Fruit fly (Drosophila melanogaster) whole organism, embryonic: ENCODE measurements around the gene sloth1.

Experiments used
- Bgb ChIP-seq: fragments of 200-800 bp; sonication (Bioruptor generic); IDR thresholded peaks from 2 replicates; pipeline ENCODE4 v1.3.6; 2022; ENCODE audit warnings: missing biosample characterization, missing genetic modification characterization; ENCODE audit not compliant: partially characterized antibody
- Bteb2 ChIP-seq: fragments of 200-800 bp; sonication (Bioruptor generic); optimal IDR thresholded peaks from 2 replicates; lab custom pipeline; 2016; ENCODE audit warnings: missing biosample characterization, missing genetic modification characterization
- CG10274 ChIP-seq: fragments of 200-800 bp; sonication (Bioruptor generic); optimal IDR thresholded peaks from 3 replicates; lab custom pipeline; 2017; ENCODE audit warnings: missing biosample characterization, mild to moderate bottlenecking, missing genetic modification characterization
- CG10543 ChIP-seq: fragments of 200-800 bp; sonication (Bioruptor generic); optimal IDR thresholded peaks from 3 replicates; lab custom pipeline; 2017; ENCODE audit warnings: missing biosample characterization, mild to moderate bottlenecking, missing genetic modification characterization, moderate library complexity
- CG10959 ChIP-seq: fragments of 200-800 bp; sonication (Bioruptor generic); IDR thresholded peaks from 2 replicates; pipeline ENCODE4 v1.3.6; 2022; ENCODE audit warnings: missing biosample characterization, missing genetic modification characterization
- CG11723 ChIP-seq: fragments of 200-800 bp; sonication (Bioruptor generic); optimal IDR thresholded peaks from 2 replicates; lab custom pipeline; 2017; ENCODE audit warnings: missing biosample characterization, mild to moderate bottlenecking, missing genetic modification characterization
- CG12104 ChIP-seq: fragments of 200-800 bp; sonication (Bioruptor generic); optimal IDR thresholded peaks from 3 replicates; lab custom pipeline; 2016; ENCODE audit warnings: missing biosample characterization, missing genetic modification characterization
- CG12155 ChIP-seq: fragments of 200-800 bp; sonication (Bioruptor generic); optimal IDR thresholded peaks from 3 replicates; lab custom pipeline; 2016; ENCODE audit warnings: missing biosample characterization, missing genetic modification characterization
- CG13775 ChIP-seq: fragments of 200-800 bp; sonication (Bioruptor generic); optimal IDR thresholded peaks from 3 replicates; lab custom pipeline; 2017; ENCODE audit warnings: missing biosample characterization, mild to moderate bottlenecking, missing genetic modification characterization
- CG1529 ChIP-seq: fragments of 200-800 bp; sonication (Bioruptor generic); optimal IDR thresholded peaks from 3 replicates; lab custom pipeline; 2018; ENCODE audit warnings: missing biosample characterization, missing genetic modification characterization
- CG17802 ChIP-seq: fragments of 200-800 bp; sonication (Bioruptor generic); optimal IDR thresholded peaks from 2 replicates; lab custom pipeline; 2018; ENCODE audit warnings: missing biosample characterization, mild to moderate bottlenecking, missing genetic modification characterization, moderate library complexity
- CG18764 ChIP-seq: fragments of 200-800 bp; sonication (Bioruptor generic); optimal IDR thresholded peaks from 3 replicates; lab custom pipeline; 2016; ENCODE audit warnings: missing biosample characterization, missing genetic modification characterization
- CG2678 ChIP-seq: fragments of 200-800 bp; sonication (Bioruptor generic); optimal IDR thresholded peaks from 3 replicates; lab custom pipeline; 2019; ENCODE audit warnings: missing biosample characterization, mild to moderate bottlenecking, missing genetic modification characterization, moderate library complexity
- CG34422 ChIP-seq: fragments of 200-800 bp; sonication (Bioruptor generic); IDR thresholded peaks from 3 replicates; pipeline ENCODE4 v1.3.6; 2022; ENCODE audit warnings: missing biosample characterization, missing genetic modification characterization
- CG3838 ChIP-seq: fragments of 200-800 bp; sonication (Bioruptor generic); optimal IDR thresholded peaks from 3 replicates; lab custom pipeline; 2016; ENCODE audit warnings: missing biosample characterization, missing genetic modification characterization
- CG4404 ChIP-seq: fragments of 200-800 bp; sonication (Bioruptor generic); IDR thresholded peaks from 2 replicates; pipeline ENCODE4 v1.3.6; 2022; ENCODE audit warnings: missing biosample characterization, missing genetic modification characterization
- CG4730 ChIP-seq: fragments of 200-800 bp; sonication (Bioruptor generic); IDR thresholded peaks from 2 replicates; pipeline ENCODE4 v1.3.6; 2022; ENCODE audit warnings: missing biosample characterization, missing genetic modification characterization
- CG7556 ChIP-seq: fragments of 200-800 bp; sonication (Bioruptor generic); optimal IDR thresholded peaks from 2 replicates; lab custom pipeline; 2017; ENCODE audit warnings: missing biosample characterization, mild to moderate bottlenecking, missing genetic modification characterization
- CG8281 ChIP-seq: fragments of 200-800 bp; sonication (Bioruptor generic); optimal IDR thresholded peaks from 2 replicates; lab custom pipeline; 2018; ENCODE audit warnings: missing biosample characterization, mild to moderate bottlenecking, missing genetic modification characterization, moderate library complexity
- CG8478 ChIP-seq: fragments of >200 bp; optimal IDR thresholded peaks from 2 replicates; lab custom pipeline; 2018
- CG8924 ChIP-seq: fragments of 200-800 bp; optimal IDR thresholded peaks from 3 replicates; lab custom pipeline; 2019; ENCODE audit warnings: missing biosample characterization, mild to moderate bottlenecking, missing genetic modification characterization, moderate library complexity
- CG9932 ChIP-seq: fragments of 200-800 bp; sonication (Bioruptor generic); IDR thresholded peaks from 2 replicates; pipeline ENCODE4 v1.3.6; 2022; ENCODE audit warnings: missing biosample characterization, missing genetic modification characterization
- CoRest ChIP-seq: fragments of 200-800 bp; sonication (Bioruptor generic); optimal IDR thresholded peaks from 3 replicates; lab custom pipeline; 2018; ENCODE audit warnings: missing biosample characterization, mild to moderate bottlenecking, missing genetic modification characterization, moderate library complexity
- Drgx ChIP-seq: fragments of 200-800 bp; sonication (Bioruptor generic); IDR thresholded peaks from 2 replicates; pipeline ENCODE4 v1.3.6; 2022; ENCODE audit warnings: missing biosample characterization, missing genetic modification characterization
- HLHmδ ChIP-seq: fragments of 200-800 bp; sonication (Bioruptor generic); optimal IDR thresholded peaks from 2 replicates; lab custom pipeline; 2018; ENCODE audit warnings: missing biosample characterization, mild to moderate bottlenecking, missing genetic modification characterization, moderate library complexity
- Hr3 ChIP-seq: fragments of 200-800 bp; sonication (Bioruptor generic); optimal IDR thresholded peaks from 3 replicates; lab custom pipeline; 2016; ENCODE audit warnings: missing biosample characterization, missing genetic modification characterization
- Hsf ChIP-seq: fragments of 200-800 bp; sonication (Bioruptor generic); optimal IDR thresholded peaks from 3 replicates; lab custom pipeline; 2016; ENCODE audit warnings: missing biosample characterization, missing genetic modification characterization
- Max ChIP-seq: fragments of 200-800 bp; sonication (Bioruptor generic); optimal IDR thresholded peaks from 2 replicates; lab custom pipeline; 2016; ENCODE audit warnings: missing biosample characterization, mild to moderate bottlenecking, missing genetic modification characterization
- NFAT ChIP-seq: fragments of 200-800 bp; sonication (Bioruptor generic); IDR thresholded peaks from 2 replicates; pipeline ENCODE4 v1.3.6; 2022; ENCODE audit warnings: missing biosample characterization, missing genetic modification characterization
- Neu2 ChIP-seq: fragments of 200-800 bp; sonication (Bioruptor generic); optimal IDR thresholded peaks from 3 replicates; lab custom pipeline; 2016; ENCODE audit warnings: missing biosample characterization, missing genetic modification characterization, borderline replicate concordance
- Nf-YA ChIP-seq: fragments of 200-800 bp; sonication (Bioruptor generic); IDR thresholded peaks from 2 replicates; pipeline ENCODE4 v1.3.6; 2022; ENCODE audit warnings: missing biosample characterization, missing genetic modification characterization
- NfI ChIP-seq: fragments of 200-800 bp; sonication (Bioruptor generic); optimal IDR thresholded peaks from 3 replicates; lab custom pipeline; 2018; ENCODE audit warnings: missing biosample characterization, mild to moderate bottlenecking, missing genetic modification characterization, moderate library complexity
- Ssrp ChIP-seq: fragments of 200-800 bp; sonication (Bioruptor generic); optimal IDR thresholded peaks from 2 replicates; lab custom pipeline; 2018; ENCODE audit warnings: missing biosample characterization, mild to moderate bottlenecking, missing genetic modification characterization, moderate library complexity
- ac ChIP-seq: fragments of 200-800 bp; sonication (Bioruptor generic); optimal IDR thresholded peaks from 3 replicates; lab custom pipeline; 2017; ENCODE audit warnings: missing biosample characterization, mild to moderate bottlenecking, missing genetic modification characterization
- bab2 ChIP-seq: fragments of 200-800 bp; sonication (Bioruptor generic); optimal IDR thresholded peaks from 2 replicates; lab custom pipeline; 2016; ENCODE audit warnings: missing biosample characterization, missing genetic modification characterization
- ems ChIP-seq: fragments of 200-800 bp; sonication (Bioruptor generic); optimal IDR thresholded peaks from 3 replicates; lab custom pipeline; 2016; ENCODE audit warnings: missing biosample characterization, missing genetic modification characterization
- ftz-f1 ChIP-seq: fragments of 200-800 bp; sonication (Bioruptor generic); optimal IDR thresholded peaks from 2 replicates; lab custom pipeline; 2016; ENCODE audit warnings: missing biosample characterization, missing genetic modification characterization
- fu2 ChIP-seq: fragments of 200-800 bp; sonication (Bioruptor generic); optimal IDR thresholded peaks from 2 replicates; lab custom pipeline; 2016; ENCODE audit warnings: missing biosample characterization, missing genetic modification characterization
- grau ChIP-seq: fragments of 200-800 bp; optimal IDR thresholded peaks from 3 replicates; lab custom pipeline; 2019; ENCODE audit warnings: missing biosample characterization, mild to moderate bottlenecking, missing genetic modification characterization, moderate library complexity
- gt ChIP-seq: fragments of 200-800 bp; sonication (Bioruptor generic); IDR thresholded peaks from 2 replicates; pipeline ENCODE4 v1.3.6; 2022; ENCODE audit warnings: missing biosample characterization, missing genetic modification characterization
- lab ChIP-seq: fragments of 200-800 bp; sonication (Bioruptor generic); optimal IDR thresholded peaks from 3 replicates; lab custom pipeline; 2017; ENCODE audit warnings: missing biosample characterization, missing genetic modification characterization, mild to moderate bottlenecking, moderate library complexity, missing genetic modification reagents
- lov ChIP-seq, 2 experiments: fragments of 200-800 bp in 1 of 2; fragments of >200 bp in 1 of 2; sonication (Bioruptor generic) in 1 of 2; IDR thresholded peaks in 1 of 2; optimal IDR thresholded peaks in 1 of 2; 2 replicates in 1 of 2; 3 replicates in 1 of 2; pipeline versions ENCODE4 v1.3.6 to Lab custom; 2017 to 2022; ENCODE audit warnings: missing biosample characterization in 1 of 2, missing genetic modification characterization in 1 of 2
- nerfin-2 ChIP-seq: fragments of 200-800 bp; sonication (Bioruptor generic); IDR thresholded peaks from 2 replicates; pipeline ENCODE4 v1.3.6; 2022; ENCODE audit warnings: missing biosample characterization, missing genetic modification characterization; ENCODE audit not compliant: partially characterized antibody
- org-1 ChIP-seq: fragments of 200-800 bp; sonication (Bioruptor generic); optimal IDR thresholded peaks from 2 replicates; lab custom pipeline; 2017; ENCODE audit warnings: missing biosample characterization, missing genetic modification characterization
- pzg ChIP-seq: fragments of 200-800 bp; sonication (Bioruptor generic); optimal IDR thresholded peaks from 3 replicates; lab custom pipeline; 2018; ENCODE audit warnings: missing biosample characterization, mild to moderate bottlenecking, missing genetic modification characterization, moderate library complexity
- ro ChIP-seq: fragments of 200-800 bp; sonication (Bioruptor generic); IDR thresholded peaks from 2 replicates; pipeline ENCODE4 v1.3.6; 2022; ENCODE audit warnings: missing biosample characterization, missing genetic modification characterization
- sna ChIP-seq: fragments of 200-800 bp; sonication (Bioruptor generic); IDR thresholded peaks from 2 replicates; pipeline ENCODE4 v1.3.6; 2022; ENCODE audit warnings: missing biosample characterization, missing genetic modification characterization; ENCODE audit not compliant: partially characterized antibody
- vfl ChIP-seq: fragments of 200-800 bp; sonication (Bioruptor generic); optimal IDR thresholded peaks from 2 replicates; lab custom pipeline; 2016; ENCODE audit warnings: missing biosample characterization, missing genetic modification characterization
- wdn ChIP-seq: fragments of 200-800 bp; sonication (Bioruptor generic); IDR thresholded peaks from 2 replicates; pipeline ENCODE4 v1.3.6; 2022; ENCODE audit warnings: missing biosample characterization, missing genetic modification characterization
- zf30C ChIP-seq: fragments of 200-800 bp; sonication (Bioruptor generic); optimal IDR thresholded peaks from 3 replicates; lab custom pipeline; 2018; ENCODE audit warnings: missing biosample characterization, mild to moderate bottlenecking, missing genetic modification characterization

Gene sloth1

dm6 chrX:7004101-7004700 is 7.0 kb upstream of the sloth1 start (continued):
- 0 out of 2 replicates have a peak, but pooled peaks have one; percentile 5 for TF ChIP-seq CG9932 (GFP tag; lab: Robert Waterston, UW)
- no peak for TF ChIP-seq lov (optimal IDR thresholded peaks at IDR 0.05; lab: Kevin White, UChicago)
- peak; percentile 91 for TF ChIP-seq lov (GFP tag; IDR thresholded peaks at IDR 0.05; lab: Robert Waterston, UW)
- peak; percentile 87 for TF ChIP-seq CG12104
- peak; percentile 55 for TF ChIP-seq vfl (GFP tag; lab: Kevin White, UChicago)
- TF ChIP-seq Hr3 = peak; percentile 63
- TF ChIP-seq CG8281 = peak; percentile 65
- TF ChIP-seq zf30C = no peak
- no peak for TF ChIP-seq CG8478 (lab: Kevin White, UChicago)
- peak; percentile 59 for TF ChIP-seq CG4730
- peak; percentile 56 for TF ChIP-seq Hsf (GFP tag; lab: Kevin White, UChicago)
- TF ChIP-seq CG1529 (GFP tag; lab: Kevin White, UChicago) = peak; percentile 88
- peak; percentile 78 for TF ChIP-seq Max (GFP tag; lab: Kevin White, UChicago)
- TF ChIP-seq CG13775 (GFP tag; lab: Kevin White, UChicago) = peak; percentile 75
- TF ChIP-seq ems = peak; percentile 61
- no peak for TF ChIP-seq Drgx (GFP tag; lab: Robert Waterston, UW)
- no peak; the same call in 1 of the 2 replicates for TF ChIP-seq NFAT (GFP tag; lab: Robert Waterston, UW)
- peak; percentile 88 for TF ChIP-seq CG2678 (tag; lab: Kevin White, UChicago)
- TF ChIP-seq CG18764 (GFP tag; lab: Kevin White, UChicago) = peak; percentile 90
- TF ChIP-seq gt = no peak
- TF ChIP-seq CG12155 = peak; percentile 42
- peak; percentile 88 for TF ChIP-seq lab (GFP tag; lab: Kevin White, UChicago)
- peak; percentile 88 for TF ChIP-seq CG10543 (GFP tag; lab: Kevin White, UChicago)
- TF ChIP-seq CG3838 (GFP tag; lab: Kevin White, UChicago) = peak; percentile 83
- TF ChIP-seq CG8924 (tag; lab: Kevin White, UChicago) = peak; percentile 83
- TF ChIP-seq wdn (GFP tag; lab: Robert Waterston, UW) = peak; percentile 67
- TF ChIP-seq grau = peak; percentile 55
- peak; percentile 39; the same call in 1 of the 2 replicates for TF ChIP-seq Nf-YA (GFP tag; lab: Robert Waterston, UW)
- peak; percentile 30 for TF ChIP-seq CG17802 (tag; lab: Kevin White, UChicago)
- TF ChIP-seq CG7556 (GFP tag; lab: Kevin White, UChicago) = peak; percentile 86
- TF ChIP-seq ftz-f1 (GFP tag; lab: Kevin White, UChicago) = no peak
- no peak for TF ChIP-seq nerfin-2
- peak; percentile 84 for TF ChIP-seq CG11723 (GFP tag; lab: Kevin White, UChicago)
- peak; percentile 44 for TF ChIP-seq Neu2 (GFP tag; lab: Kevin White, UChicago)
- peak; percentile 17 for TF ChIP-seq Ssrp (tag; lab: Kevin White, UChicago)
- TF ChIP-seq CG4404 (GFP tag; lab: Robert Waterston, UW) = peak; percentile 58
- peak; percentile 90 for TF ChIP-seq bab2 (GFP tag; lab: Kevin White, UChicago)
- TF ChIP-seq org-1 (GFP tag; lab: Kevin White, UChicago) = peak; percentile 92
- TF ChIP-seq CG34422 (GFP tag; lab: Robert Waterston, UW) = peak; percentile 25; the same call in 1 of the 3 replicates
- TF ChIP-seq NfI (GFP tag; lab: Kevin White, UChicago) = peak; percentile 30
- TF ChIP-seq ac = peak; percentile 98
- TF ChIP-seq pzg = no peak
- TF ChIP-seq fu2 (GFP tag; lab: Kevin White, UChicago) = peak; percentile 26
- peak; percentile 82 for TF ChIP-seq CG10959 (GFP tag; lab: Robert Waterston, UW)
- TF ChIP-seq Bgb (GFP tag; lab: Robert Waterston, UW) = no peak
- TF ChIP-seq CoRest (tag; lab: Kevin White, UChicago) = peak; percentile 78
- peak; percentile 57 for TF ChIP-seq CG10274
- TF ChIP-seq sna (GFP tag; lab: Robert Waterston, UW) = no peak
- TF ChIP-seq HLHmδ = peak; percentile 94
- no peak for TF ChIP-seq ro (GFP tag; lab: Robert Waterston, UW)
- peak; percentile 57 for TF ChIP-seq Bteb2
